Fruit fly (Drosophila melanogaster) whole organism, embryonic: Measurements from ENCODE around the gene Hmt4-20.

ENCODE experiments used
- Asciz ChIP-seq: fragments of 200-800 bp; sonication (Bioruptor generic); optimal IDR thresholded peaks from 2 replicates; lab custom pipeline; 2017; ENCODE audit warnings: missing biosample characterization, mild to moderate bottlenecking, missing genetic modification characterization, missing genetic modification reagents
- Bteb2 ChIP-seq: fragments of 200-800 bp; sonication (Bioruptor generic); optimal IDR thresholded peaks from 2 replicates; lab custom pipeline; 2016; ENCODE audit warnings: missing biosample characterization, missing genetic modification characterization
- CG1024 ChIP-seq: fragments of 200-800 bp; sonication (Bioruptor generic); IDR thresholded peaks from 2 replicates; pipeline ENCODE4 v1.3.6; 2022; ENCODE audit warnings: missing biosample characterization, missing genetic modification characterization
- CG11723 ChIP-seq: fragments of 200-800 bp; sonication (Bioruptor generic); optimal IDR thresholded peaks from 2 replicates; lab custom pipeline; 2017; ENCODE audit warnings: missing biosample characterization, mild to moderate bottlenecking, missing genetic modification characterization
- CG1233 ChIP-seq: fragments of 200-800 bp; sonication (Bioruptor generic); optimal IDR thresholded peaks from 4 replicates; lab custom pipeline; 2018; ENCODE audit warnings: missing biosample characterization, mild to moderate bottlenecking, missing genetic modification characterization
- CG12744 ChIP-seq: fragments of 200-800 bp; sonication (Bioruptor generic); optimal IDR thresholded peaks from 2 replicates; lab custom pipeline; 2016; ENCODE audit warnings: missing biosample characterization, missing genetic modification characterization
- CG13287 ChIP-seq: fragments of 200-800 bp; sonication (Bioruptor generic); IDR thresholded peaks from 2 replicates; pipeline ENCODE4 v1.3.6; 2022; ENCODE audit warnings: missing biosample characterization, missing genetic modification characterization; ENCODE audit not compliant: partially characterized antibody
- CG13894 ChIP-seq: fragments of 200-800 bp; sonication (Bioruptor generic); optimal IDR thresholded peaks from 3 replicates; lab custom pipeline; 2018; ENCODE audit warnings: missing biosample characterization, mild to moderate bottlenecking, missing genetic modification characterization, moderate library complexity
- CG14014 ChIP-seq: fragments of 200-800 bp; sonication (Bioruptor generic); IDR thresholded peaks from 2 replicates; pipeline ENCODE4 v1.3.6; 2022; ENCODE audit warnings: missing biosample characterization, missing genetic modification characterization
- CG14441 ChIP-seq: fragments of 200-800 bp; sonication (Bioruptor generic); IDR thresholded peaks from 2 replicates; pipeline ENCODE4 v1.3.6; 2022; ENCODE audit warnings: missing biosample characterization, missing genetic modification characterization
- CG30020 ChIP-seq: fragments of 200-800 bp; optimal IDR thresholded peaks from 2 replicates; lab custom pipeline; 2019; ENCODE audit warnings: missing biosample characterization, mild to moderate bottlenecking, missing genetic modification characterization, moderate library complexity
- CG31388 ChIP-seq: fragments of 200-800 bp; sonication (Bioruptor generic); optimal IDR thresholded peaks from 2 replicates; lab custom pipeline; 2016; ENCODE audit warnings: missing biosample characterization, missing genetic modification characterization
- CG3407 ChIP-seq: fragments of 200-800 bp; sonication (Bioruptor generic); optimal IDR thresholded peaks from 2 replicates; lab custom pipeline; 2018; ENCODE audit warnings: missing biosample characterization, mild to moderate bottlenecking, missing genetic modification characterization
- CG4854 ChIP-seq: fragments of 200-800 bp; sonication (Bioruptor generic); optimal IDR thresholded peaks from 2 replicates; lab custom pipeline; 2016; ENCODE audit warnings: missing biosample characterization, missing genetic modification characterization, inconsistent platforms
- CG9215 ChIP-seq: fragments of 200-800 bp; sonication (Bioruptor generic); IDR thresholded peaks from 2 replicates; pipeline ENCODE4 v1.3.6; 2022; ENCODE audit warnings: missing biosample characterization, missing genetic modification characterization
- CG9609 ChIP-seq: fragments of 200-800 bp; sonication (Bioruptor generic); optimal IDR thresholded peaks from 3 replicates; lab custom pipeline; 2016; ENCODE audit warnings: missing biosample characterization, missing genetic modification characterization
- Deaf1 ChIP-seq: fragments of 200-800 bp; optimal IDR thresholded peaks from 3 replicates; lab custom pipeline; 2019; ENCODE audit warnings: missing biosample characterization, mild to moderate bottlenecking, missing genetic modification characterization, moderate library complexity
- Dll ChIP-seq: fragments of 200-800 bp; sonication (Bioruptor generic); IDR thresholded peaks from 4 replicates; pipeline ENCODE4 v1.3.6; 2022; ENCODE audit warnings: missing biosample characterization, missing genetic modification characterization; ENCODE audit not compliant: partially characterized antibody
- Dref ChIP-seq: fragments of 200-800 bp; sonication (Bioruptor generic); IDR thresholded peaks from 2 replicates; pipeline ENCODE4 v1.3.6; 2022; ENCODE audit warnings: missing biosample characterization, missing genetic modification characterization
- E2f2 ChIP-seq: fragments of 200-800 bp; sonication (Bioruptor generic); IDR thresholded peaks from 2 replicates; pipeline ENCODE4 v1.3.6; 2022; ENCODE audit warnings: missing biosample characterization, missing genetic modification characterization
- HLH4C ChIP-seq: fragments of 200-800 bp; sonication (Bioruptor generic); IDR thresholded peaks from 3 replicates; pipeline ENCODE4 v1.3.6; 2022; ENCODE audit warnings: missing biosample characterization, missing genetic modification characterization; ENCODE audit not compliant: partially characterized antibody
- Jarid2 ChIP-seq: fragments of 200-800 bp; sonication (Bioruptor generic); optimal IDR thresholded peaks from 3 replicates; lab custom pipeline; 2017; ENCODE audit warnings: mild to moderate bottlenecking, missing biosample characterization, missing genetic modification reagents, missing genetic modification characterization
- Lim3 ChIP-seq: fragments of 200-800 bp; sonication (Bioruptor generic); IDR thresholded peaks from 2 replicates; pipeline ENCODE4 v1.3.6; 2022; ENCODE audit warnings: missing biosample characterization, missing genetic modification characterization
- MBD-R2 ChIP-seq: fragments of 200-800 bp; sonication (Bioruptor generic); IDR thresholded peaks from 2 replicates; pipeline ENCODE4 v1.3.6; 2022; ENCODE audit warnings: missing biosample characterization, missing genetic modification characterization
- MESR4 ChIP-seq: fragments of 200-800 bp; sonication (Bioruptor generic); optimal IDR thresholded peaks from 2 replicates; lab custom pipeline; 2018; ENCODE audit warnings: missing biosample characterization, mild to moderate bottlenecking, missing genetic modification characterization, moderate library complexity
- NK7.1 ChIP-seq: fragments of 200-800 bp; sonication (Bioruptor generic); optimal IDR thresholded peaks from 3 replicates; lab custom pipeline; 2016; ENCODE audit warnings: missing biosample characterization, missing genetic modification characterization
- Poxn ChIP-seq: fragments of 200-800 bp; sonication (Bioruptor generic); IDR thresholded peaks from 2 replicates; pipeline ENCODE4 v1.3.6; 2022; ENCODE audit warnings: missing biosample characterization, missing genetic modification characterization
- Scr ChIP-seq: fragments of 200-800 bp; sonication (Bioruptor generic); IDR thresholded peaks from 2 replicates; pipeline ENCODE4 v1.3.6; 2022; ENCODE audit warnings: missing biosample characterization, missing genetic modification characterization; ENCODE audit not compliant: partially characterized antibody
- YL-1 ChIP-seq: fragments of 200-800 bp; sonication (Bioruptor generic); optimal IDR thresholded peaks from 3 replicates; lab custom pipeline; 2017; ENCODE audit warnings: missing biosample characterization, mild to moderate bottlenecking, missing genetic modification characterization
- al ChIP-seq: fragments of 200-800 bp; sonication (Bioruptor generic); IDR thresholded peaks from 2 replicates; pipeline ENCODE4 v1.3.6; 2022; ENCODE audit warnings: missing biosample characterization, missing genetic modification characterization
- aop ChIP-seq: fragments of 200-800 bp; sonication (Bioruptor generic); IDR thresholded peaks from 2 replicates; pipeline ENCODE4 v1.3.6; 2022; ENCODE audit warnings: missing biosample characterization, missing genetic modification characterization
- bbx ChIP-seq: fragments of 200-800 bp; sonication (Bioruptor generic); IDR thresholded peaks from 2 replicates; pipeline ENCODE4 v1.3.6; 2022; ENCODE audit warnings: missing biosample characterization, missing genetic modification characterization; ENCODE audit not compliant: partially characterized antibody
- btn ChIP-seq: fragments of 200-800 bp; sonication (Bioruptor generic); optimal IDR thresholded peaks from 2 replicates; lab custom pipeline; 2016; ENCODE audit warnings: missing biosample characterization, missing genetic modification characterization
- cg ChIP-seq: fragments of 200-800 bp; sonication (Bioruptor generic); optimal IDR thresholded peaks from 3 replicates; lab custom pipeline; 2019; ENCODE audit warnings: missing biosample characterization, mild to moderate bottlenecking, missing genetic modification characterization, moderate library complexity
- crol ChIP-seq: fragments of 200-800 bp; sonication (Bioruptor generic); IDR thresholded peaks from 2 replicates; pipeline ENCODE4 v1.3.6; 2022; ENCODE audit warnings: missing biosample characterization, missing genetic modification characterization
- dmrt99B ChIP-seq: fragments of 200-800 bp; sonication (Bioruptor generic); optimal IDR thresholded peaks from 2 replicates; lab custom pipeline; 2018; ENCODE audit warnings: missing biosample characterization, mild to moderate bottlenecking, missing genetic modification characterization, moderate library complexity
- ems ChIP-seq: fragments of 200-800 bp; sonication (Bioruptor generic); optimal IDR thresholded peaks from 3 replicates; lab custom pipeline; 2016; ENCODE audit warnings: missing biosample characterization, missing genetic modification characterization
- gem ChIP-seq: fragments of 200-800 bp; sonication (Bioruptor generic); optimal IDR thresholded peaks from 2 replicates; lab custom pipeline; 2019; ENCODE audit warnings: missing biosample characterization, mild to moderate bottlenecking, missing genetic modification characterization, moderate library complexity
- grn ChIP-seq: fragments of 200-800 bp; sonication (Bioruptor generic); optimal IDR thresholded peaks from 3 replicates; lab custom pipeline; 2017; ENCODE audit warnings: missing biosample characterization, missing genetic modification characterization
- jigr1 ChIP-seq: fragments of 200-800 bp; sonication (Bioruptor generic); IDR thresholded peaks from 3 replicates; pipeline ENCODE4 v1.3.6; 2022; ENCODE audit warnings: missing biosample characterization, missing genetic modification characterization
- ken ChIP-seq: fragments of 200-800 bp; sonication (Bioruptor generic); IDR thresholded peaks from 3 replicates; pipeline ENCODE4 v1.3.6; 2022; ENCODE audit warnings: missing biosample characterization, missing genetic modification characterization
- klu ChIP-seq: fragments of 200-800 bp; sonication (Bioruptor generic); IDR thresholded peaks from 2 replicates; pipeline ENCODE4 v1.3.6; 2022; ENCODE audit warnings: missing biosample characterization, missing genetic modification characterization
- luna ChIP-seq: fragments of 200-800 bp; sonication (Bioruptor generic); optimal IDR thresholded peaks from 2 replicates; lab custom pipeline; 2016; ENCODE audit warnings: missing biosample characterization, missing genetic modification characterization
- pzg ChIP-seq: fragments of 200-800 bp; sonication (Bioruptor generic); optimal IDR thresholded peaks from 3 replicates; lab custom pipeline; 2018; ENCODE audit warnings: missing biosample characterization, mild to moderate bottlenecking, missing genetic modification characterization, moderate library complexity
- scrt ChIP-seq: fragments of 200-800 bp; sonication (Bioruptor generic); optimal IDR thresholded peaks from 2 replicates; lab custom pipeline; 2018; ENCODE audit warnings: missing biosample characterization, mild to moderate bottlenecking, missing genetic modification characterization, moderate library complexity
- slp2 ChIP-seq: fragments of 200-800 bp; sonication (Bioruptor generic); optimal IDR thresholded peaks from 2 replicates; lab custom pipeline; 2016; ENCODE audit warnings: missing biosample characterization, missing genetic modification characterization
- tap ChIP-seq: fragments of 200-800 bp; optimal IDR thresholded peaks from 3 replicates; lab custom pipeline; 2019; ENCODE audit warnings: missing biosample characterization, mild to moderate bottlenecking, missing genetic modification characterization, moderate library complexity
- unc-4 ChIP-seq: fragments of 200-800 bp; sonication (Bioruptor generic); IDR thresholded peaks from 2 replicates; pipeline ENCODE4 v1.3.6; 2022; ENCODE audit warnings: missing biosample characterization, missing genetic modification characterization; ENCODE audit not compliant: partially characterized antibody
- zen2 ChIP-seq: fragments of 200-800 bp; sonication (Bioruptor generic); IDR thresholded peaks from 3 replicates; pipeline ENCODE4 v1.3.6; 2022; ENCODE audit warnings: missing biosample characterization, missing genetic modification characterization; ENCODE audit not compliant: partially characterized antibody

The Hmt4-20 gene

dm6 chrX:625157-625627, 30.6 kb downstream of the Hmt4-20 start, which contains the start of the genes CG13364 and Hinfp (continued):
- peak; percentile 11; the same call in 1 of the 2 replicates for TF ChIP-seq E2f2 (GFP tag; lab: Robert Waterston, UW)
- no peak for TF ChIP-seq Asciz (GFP tag; lab: Kevin White, UChicago)
- no peak for TF ChIP-seq CG9215 (GFP tag; lab: Robert Waterston, UW)
- TF ChIP-seq bbx (GFP tag; lab: Robert Waterston, UW): peak; percentile 82
- TF ChIP-seq luna (GFP tag; lab: Kevin White, UChicago): no peak
- no peak for TF ChIP-seq CG11723 (GFP tag; lab: Kevin White, UChicago)
- no peak for TF ChIP-seq slp2 (GFP tag; lab: Kevin White, UChicago)
- TF ChIP-seq grn (GFP tag; lab: Kevin White, UChicago): no peak
- no peak for TF ChIP-seq CG1024 (GFP tag; lab: Robert Waterston, UW)
- TF ChIP-seq Poxn (GFP tag; lab: Robert Waterston, UW): no peak
- TF ChIP-seq Lim3 (GFP tag; lab: Robert Waterston, UW): no peak
- TF ChIP-seq CG30020: peak; percentile 17
- TF ChIP-seq tap: no peak
- TF ChIP-seq CG3407 (GFP tag; lab: Kevin White, UChicago): no peak

- TF ChIP-seq btn (GFP tag; lab: Kevin White, UChicago) (no peak), CG9609 (GFP tag; lab: Kevin White, UChicago) (no peak), CG12744 (GFP tag; lab: Kevin White, UChicago) (no peak), Deaf1 (tag; lab: Kevin White, UChicago) (peak; percentile 20), klu (GFP tag; lab: Robert Waterston, UW) (no peak), pzg (peak; percentile 17), CG13894 (tag; lab: Kevin White, UChicago) (peak; percentile 0), unc-4 (GFP tag; lab: Robert Waterston, UW) (0 out of 2 replicates have a peak, but pooled peaks have one; percentile 21), ken (GFP tag; lab: Robert Waterston, UW) (no peak), al (GFP tag; lab: Robert Waterston, UW) (no peak), Dll (GFP tag; lab: Robert Waterston, UW) (0 out of 4 replicates have a peak, but pooled peaks have one; percentile 25), zen2 (GFP tag; lab: Robert Waterston, UW) (no peak), aop (GFP tag; lab: Robert Waterston, UW) (no peak), NK7.1 (GFP tag; lab: Kevin White, UChicago) (no peak), gem (tag; lab: Kevin White, UChicago) (no peak), Jarid2 (no peak), CG4854 (GFP tag; lab: Kevin White, UChicago) (no peak), cg (GFP tag; lab: Kevin White, UChicago) (no peak), CG30020 (no peak), scrt (GFP tag; lab: Kevin White, UChicago) (no peak), CG14441 (GFP tag; lab: Robert Waterston, UW) (no peak), ems (no peak), MBD-R2 (peak; percentile 36), CG13287 (GFP tag; lab: Robert Waterston, UW) (peak; percentile 22; the same call in 1 of the 2 replicates), jigr1 (GFP tag; lab: Robert Waterston, UW) (no peak), YL-1 (no peak), CG1233 (no peak), CG14014 (GFP tag; lab: Robert Waterston, UW) (no peak), Scr (GFP tag; lab: Robert Waterston, UW) (peak; percentile 46), crol (peak; percentile 78), dmrt99B (tag; lab: Kevin White, UChicago) (no peak), HLH4C (GFP tag; lab: Robert Waterston, UW) (0 out of 3 replicates have a peak, but pooled peaks have one; percentile 26), Dref (peak; percentile 43), Bteb2 (no peak), MESR4 (GFP tag; lab: Kevin White, UChicago) (peak; percentile 34), CG31388 (GFP tag; lab: Kevin White, UChicago) (no peak)
These were observed 32.5 kb downstream of the Hmt4-20 start, which contains the start of gene CG13369 for dm6 chrX:623357-623756. TSS of gene CG13369 (plus strand) at chrX:623468.
